Worm (Caenorhabditis elegans): ENCODE data around the gene pat-3.

DNA sequence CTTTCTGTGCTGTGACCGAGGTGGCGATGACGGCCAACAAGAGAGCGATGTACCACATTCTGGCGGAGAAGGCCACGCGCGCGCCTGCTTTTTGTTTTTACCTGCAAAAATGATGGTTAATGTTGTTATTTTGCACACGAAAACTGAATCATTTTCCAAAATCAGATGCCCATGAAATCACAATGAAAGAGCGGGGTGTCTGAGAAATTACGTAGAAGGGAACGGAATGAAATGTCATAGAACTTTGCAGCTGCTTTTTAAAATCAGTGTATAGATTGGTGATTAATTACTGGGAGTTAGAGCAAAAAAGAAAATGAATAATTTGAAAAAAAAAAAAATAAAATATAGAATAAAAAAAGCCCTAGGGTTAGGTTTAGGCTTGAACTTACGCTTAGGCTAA lies 21.9 kb upstream of the pat-3 start, which contains the start of gene npl-10:
- TF ChIP-seq klf-2 (GFP tag; conservative IDR thresholded peaks at IDR 0.05) = no peak
- TF ChIP-seq T22C8.4 (GFP tag; IDR thresholded peaks at IDR 0.05) = no peak

All from whole organism, midembryonic.